Fruit fly (Drosophila melanogaster): Measurements from ENCODE around the gene Sec10.
A peak's percentile ranks its signal among the peaks of the same experiment; 100 is the strongest.

Sec10 gene

dm6 chr3R:24134580-24134979 is at the start of gene Sec10:
TSS of gene Sec10 (plus strand) at chr3R:24134831.
- TF ChIP-seq noc (tag; optimal IDR thresholded peaks at IDR 0.05): no peak

dm6 chr3R:24084975-24085374 is 49.7 kb upstream of the Sec10 start:
- TF ChIP-seq noc (tag; optimal IDR thresholded peaks at IDR 0.05): peak; percentile 85

dm6 chr3R:24090143-24090542 is 44.5 kb upstream of the Sec10 start:
- TF ChIP-seq noc (tag; optimal IDR thresholded peaks at IDR 0.05): peak; percentile 59

- TF ChIP-seq noc (tag; optimal IDR thresholded peaks at IDR 0.05): no peak
Measured at dm6 chr3R:24091653-24092052, 43.0 kb upstream of the Sec10 start.

- no peak for TF ChIP-seq noc (tag; optimal IDR thresholded peaks at IDR 0.05)
Measured at dm6 chr3R:24092590-24093151, 42.0 kb upstream of the Sec10 start.

dm6 chr3R:24093430-24093829 is 41.2 kb upstream of the Sec10 start:
- TF ChIP-seq noc (tag; optimal IDR thresholded peaks at IDR 0.05): no peak

- TF ChIP-seq noc (tag; optimal IDR thresholded peaks at IDR 0.05): peak; percentile 62
Measured at dm6 chr3R:24099039-24100026, 35.3 kb upstream of the Sec10 start.

dm6 chr3R:24100717-24101116 is 33.9 kb upstream of the Sec10 start:
- TF ChIP-seq noc (tag; optimal IDR thresholded peaks at IDR 0.05): peak; percentile 14

- TF ChIP-seq noc (tag; optimal IDR thresholded peaks at IDR 0.05): no peak
Measured at dm6 chr3R:24101437-24101836, 33.2 kb upstream of the Sec10 start.

- peak; percentile 30 for TF ChIP-seq noc (tag; optimal IDR thresholded peaks at IDR 0.05)
Measured at dm6 chr3R:24102387-24102786, 32.2 kb upstream of the Sec10 start.

- TF ChIP-seq noc (tag; optimal IDR thresholded peaks at IDR 0.05): no peak
Measured at dm6 chr3R:24103708-24104107, 30.9 kb upstream of the Sec10 start.

- TF ChIP-seq noc (tag; optimal IDR thresholded peaks at IDR 0.05): no peak
Measured at dm6 chr3R:24104471-24105311, 29.9 kb upstream of the Sec10 start.

- TF ChIP-seq noc (tag; optimal IDR thresholded peaks at IDR 0.05): peak; percentile 62
Measured at dm6 chr3R:24105312-24105902, 29.2 kb upstream of the Sec10 start, which contains the start of gene Syx1A. TSS of gene Syx1A (minus strand) at chr3R:24105763.

dm6 chr3R:24106059-24106631 is 28.5 kb upstream of the Sec10 start:
- TF ChIP-seq noc (tag; optimal IDR thresholded peaks at IDR 0.05): peak; percentile 70

dm6 chr3R:24106879-24107441 is 27.7 kb upstream of the Sec10 start, which contains the start of gene CG10694:
TSS of gene CG10694 (plus strand) at chr3R:24107391.
- TF ChIP-seq noc (tag; optimal IDR thresholded peaks at IDR 0.05): no peak
